Fruit fly (Drosophila melanogaster) whole organism, pupa: Measurements from ENCODE around the gene Pstk.
A peak's percentile ranks its signal among the peaks of the same experiment; 100 is the strongest.

Source experiments
- CG10348 ChIP-seq: fragments of 200-800 bp; sonication (Bioruptor generic); IDR thresholded peaks from 2 replicates; pipeline ENCODE4 v1.3.6; 2022; ENCODE audit warnings: missing biosample characterization, missing genetic modification characterization
- CG12605 ChIP-seq: fragments of 200-800 bp; sonication (Bioruptor generic); IDR thresholded peaks from 2 replicates; pipeline ENCODE4 v1.3.6; 2022; ENCODE audit warnings: missing biosample characterization, missing genetic modification characterization
- CG13204 ChIP-seq: fragments of 200-800 bp; sonication (Bioruptor generic); optimal IDR thresholded peaks from 2 replicates; lab custom pipeline; 2018; ENCODE audit warnings: missing biosample characterization, mild to moderate bottlenecking, missing genetic modification characterization, moderate library complexity
- CG14655 ChIP-seq: fragments of 200-800 bp; sonication (Bioruptor generic); optimal IDR thresholded peaks from 3 replicates; lab custom pipeline; 2017; ENCODE audit warnings: mild to moderate bottlenecking, missing biosample characterization, missing genetic modification reagents, missing genetic modification characterization
- CG15710 ChIP-seq: fragments of 200-800 bp; sonication (Bioruptor generic); optimal IDR thresholded peaks from 2 replicates; lab custom pipeline; 2018; ENCODE audit warnings: missing biosample characterization, mild to moderate bottlenecking, missing genetic modification characterization, moderate library complexity
- CG17806 ChIP-seq: fragments of 200-800 bp; sonication (Bioruptor generic); optimal IDR thresholded peaks from 2 replicates; lab custom pipeline; 2018; ENCODE audit warnings: missing biosample characterization, mild to moderate bottlenecking, missing genetic modification characterization, moderate library complexity
- CG32121 ChIP-seq: fragments of 200-800 bp; sonication (Bioruptor generic); IDR thresholded peaks from 2 replicates; pipeline ENCODE4 v1.3.6; 2022; ENCODE audit warnings: missing biosample characterization, missing genetic modification characterization
- CG34367 ChIP-seq: fragments of 200-800 bp; sonication (Bioruptor generic); optimal IDR thresholded peaks from 2 replicates; lab custom pipeline; 2018; ENCODE audit warnings: missing biosample characterization, mild to moderate bottlenecking, missing genetic modification characterization
- CG4496 ChIP-seq: fragments of 200-800 bp; sonication (Bioruptor generic); IDR thresholded peaks from 3 replicates; pipeline ENCODE4 v1.3.6; 2022; ENCODE audit warnings: missing biosample characterization, missing genetic modification characterization
- CG8159 ChIP-seq: fragments of 200-800 bp; sonication (Bioruptor generic); optimal IDR thresholded peaks from 3 replicates; lab custom pipeline; 2018; ENCODE audit warnings: missing biosample characterization, mild to moderate bottlenecking, missing genetic modification characterization, moderate library complexity
- CG8301 ChIP-seq: fragments of 200-800 bp; sonication (Bioruptor generic); optimal IDR thresholded peaks from 2 replicates; lab custom pipeline; 2018; ENCODE audit warnings: missing biosample characterization, mild to moderate bottlenecking, missing genetic modification characterization
- CG9948 ChIP-seq: fragments of 200-800 bp; sonication (Bioruptor generic); optimal IDR thresholded peaks from 2 replicates; lab custom pipeline; 2018; ENCODE audit warnings: missing biosample characterization, mild to moderate bottlenecking, missing genetic modification characterization, moderate library complexity
- D1 ChIP-seq: fragments of 200-800 bp; sonication (Bioruptor generic); optimal IDR thresholded peaks from 2 replicates; lab custom pipeline; 2018; ENCODE audit warnings: missing biosample characterization, mild to moderate bottlenecking, missing genetic modification characterization, moderate library complexity
- EcR ChIP-seq: fragments of 200-800 bp; sonication (Bioruptor generic); optimal IDR thresholded peaks from 3 replicates; lab custom pipeline; 2019; ENCODE audit warnings: missing biosample characterization, missing genetic modification characterization, mild to moderate bottlenecking, moderate library complexity, missing genetic modification reagents
- Ets98B ChIP-seq: fragments of 200-800 bp; sonication (Bioruptor generic); IDR thresholded peaks from 2 replicates; pipeline ENCODE4 v1.3.6; 2022; ENCODE audit warnings: missing biosample characterization, missing genetic modification characterization
- Pif1A ChIP-seq: fragments of 200-800 bp; sonication (Bioruptor generic); optimal IDR thresholded peaks from 3 replicates; lab custom pipeline; 2016; ENCODE audit warnings: missing biosample characterization, missing genetic modification characterization
- Pif1B ChIP-seq: fragments of 200-800 bp; sonication (Bioruptor generic); optimal IDR thresholded peaks from 3 replicates; lab custom pipeline; 2016; ENCODE audit warnings: missing biosample characterization, missing genetic modification characterization
- Snoo ChIP-seq: fragments of 200-800 bp; sonication (Bioruptor generic); optimal IDR thresholded peaks from 3 replicates; lab custom pipeline; 2017; ENCODE audit warnings: missing biosample characterization, mild to moderate bottlenecking, missing genetic modification characterization, inconsistent platforms
- fd96Ca ChIP-seq: fragments of 200-800 bp; sonication (Bioruptor generic); IDR thresholded peaks from 3 replicates; pipeline ENCODE4 v1.3.6; 2022; ENCODE audit warnings: missing biosample characterization, missing genetic modification characterization
- gl ChIP-seq: fragments of 200-800 bp; sonication (Bioruptor generic); optimal IDR thresholded peaks from 2 replicates; lab custom pipeline; 2018; ENCODE audit warnings: missing biosample characterization, mild to moderate bottlenecking, missing genetic modification characterization
- rn ChIP-seq: fragments of 200-800 bp; sonication (Bioruptor generic); IDR thresholded peaks from 2 replicates; pipeline ENCODE4 v1.3.6; 2022; ENCODE audit warnings: missing biosample characterization, missing genetic modification characterization

Gene Pstk

DNA sequence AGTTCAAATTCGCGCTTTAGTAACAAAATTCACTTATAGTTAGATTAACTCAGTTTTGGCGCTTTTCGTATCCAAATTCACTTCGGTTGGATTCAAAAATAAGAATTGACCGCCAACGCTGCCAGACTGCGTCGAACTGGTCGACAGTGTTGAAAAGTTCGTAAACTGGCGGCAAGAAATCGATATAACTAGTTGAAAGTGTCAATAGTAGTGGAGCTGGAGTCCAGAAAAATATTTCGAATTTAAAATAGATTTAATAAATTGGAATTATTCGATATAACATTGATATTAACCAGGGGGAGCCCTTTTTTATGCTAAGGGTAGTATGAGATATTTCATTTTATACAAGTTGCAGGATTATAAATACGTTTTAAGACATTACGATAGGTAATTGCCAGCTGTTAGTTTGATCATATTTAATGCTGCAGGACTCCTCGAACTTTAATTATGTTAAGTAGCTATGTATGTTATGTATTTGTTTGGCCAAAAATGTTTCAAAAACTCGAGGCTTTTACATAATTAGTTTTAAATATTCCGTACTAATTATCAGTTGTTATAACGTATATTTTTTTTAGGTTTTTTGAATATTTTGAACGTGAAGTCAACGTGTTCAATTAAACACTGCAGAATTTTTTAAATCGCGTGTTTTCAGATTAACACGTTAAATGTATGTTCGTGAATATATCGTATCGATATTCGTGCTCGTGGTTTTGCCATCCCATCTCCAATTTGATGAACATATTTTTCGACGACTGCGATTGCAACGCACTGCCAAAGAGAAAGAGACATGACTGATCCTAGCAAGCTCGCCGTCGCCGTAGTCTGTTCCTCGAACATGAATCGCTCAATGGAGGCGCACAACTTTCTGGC is 45.8 kb upstream of the Pstk start, which contains the start of the genes CG14223 and Ssu72:
TSS of gene CG14223 (minus strand) at position 113 of the 870 bp plus-strand sequence.
TSS of gene Ssu72 (plus strand) at position 703 of the 870 bp plus-strand sequence.
- TF ChIP-seq CG13204 (GFP tag; lab: Kevin White, UChicago) (no peak), Pif1A (GFP tag; lab: Kevin White, UChicago) (no peak), CG17806 (tag; lab: Kevin White, UChicago) (no peak), CG8159 (tag; lab: Kevin White, UChicago) (no peak), CG34367 (no peak), CG12605 (GFP tag; lab: Robert Waterston, UW) (no peak), Snoo (tag; lab: Kevin White, UChicago) (no peak), Ets98B (GFP tag; lab: Robert Waterston, UW) (no peak), rn (GFP tag; lab: Robert Waterston, UW) (no peak), CG4496 (GFP tag; lab: Robert Waterston, UW) (no peak), CG8301 (tag; lab: Kevin White, UChicago) (no peak), CG14655 (GFP tag; lab: Kevin White, UChicago) (no peak), gl (no peak), D1 (tag; lab: Kevin White, UChicago) (no peak), fd96Ca (GFP tag; lab: Robert Waterston, UW) (no peak)

DNA sequence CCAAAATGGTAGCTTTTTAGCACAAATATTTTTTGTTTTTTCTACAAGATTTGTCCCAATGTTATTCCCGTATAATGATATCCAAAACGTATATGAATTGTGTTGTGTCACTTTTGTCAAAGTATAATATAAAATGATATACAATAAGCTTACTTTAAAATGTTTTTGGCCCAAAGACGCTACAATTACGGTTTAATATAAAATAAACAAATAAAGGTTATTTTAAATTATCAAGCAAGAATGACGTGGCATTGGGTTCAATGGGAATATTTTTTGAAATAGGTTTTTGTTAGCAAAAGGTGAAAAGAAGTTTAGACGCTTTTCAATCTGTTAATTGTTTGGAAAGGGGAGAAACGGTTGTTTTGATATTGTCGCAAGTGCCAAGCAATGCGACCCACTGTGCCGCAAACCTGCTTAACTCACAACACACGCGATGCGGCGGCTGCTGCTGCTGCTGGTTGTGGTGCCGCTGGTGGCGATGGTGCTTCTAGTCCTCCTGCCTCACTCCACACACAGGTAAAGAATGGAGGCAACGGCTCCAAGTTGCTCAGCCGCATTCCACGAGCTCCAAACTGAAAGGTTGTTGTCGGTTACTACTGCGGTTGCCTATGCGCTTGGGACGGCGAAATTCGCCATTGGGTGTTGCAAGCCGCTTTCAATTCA is 45.0 kb upstream of the Pstk start:
- TF ChIP-seq CG34367 (peak; percentile 22), EcR (GFP tag; lab: Kevin White, UChicago) (peak; percentile 72), CG32121 (GFP tag; lab: Robert Waterston, UW) (no peak), Pif1A (GFP tag; lab: Kevin White, UChicago) (peak; percentile 16), CG8159 (tag; lab: Kevin White, UChicago) (peak; percentile 72), CG4496 (GFP tag; lab: Robert Waterston, UW) (no peak), rn (GFP tag; lab: Robert Waterston, UW) (no peak), CG13204 (GFP tag; lab: Kevin White, UChicago) (peak; percentile 25), Snoo (tag; lab: Kevin White, UChicago) (peak; percentile 53), CG17806 (tag; lab: Kevin White, UChicago) (peak; percentile 15), CG10348 (GFP tag; lab: Robert Waterston, UW) (no peak), Pif1B (peak; percentile 51), fd96Ca (GFP tag; lab: Robert Waterston, UW) (no peak), Ets98B (GFP tag; lab: Robert Waterston, UW) (no peak), CG9948 (tag; lab: Kevin White, UChicago) (peak; percentile 48), CG8301 (tag; lab: Kevin White, UChicago) (peak; percentile 52), CG14655 (GFP tag; lab: Kevin White, UChicago) (no peak), gl (no peak), D1 (tag; lab: Kevin White, UChicago) (no peak), CG15710 (peak; percentile 54), CG12605 (GFP tag; lab: Robert Waterston, UW) (no peak)

DNA sequence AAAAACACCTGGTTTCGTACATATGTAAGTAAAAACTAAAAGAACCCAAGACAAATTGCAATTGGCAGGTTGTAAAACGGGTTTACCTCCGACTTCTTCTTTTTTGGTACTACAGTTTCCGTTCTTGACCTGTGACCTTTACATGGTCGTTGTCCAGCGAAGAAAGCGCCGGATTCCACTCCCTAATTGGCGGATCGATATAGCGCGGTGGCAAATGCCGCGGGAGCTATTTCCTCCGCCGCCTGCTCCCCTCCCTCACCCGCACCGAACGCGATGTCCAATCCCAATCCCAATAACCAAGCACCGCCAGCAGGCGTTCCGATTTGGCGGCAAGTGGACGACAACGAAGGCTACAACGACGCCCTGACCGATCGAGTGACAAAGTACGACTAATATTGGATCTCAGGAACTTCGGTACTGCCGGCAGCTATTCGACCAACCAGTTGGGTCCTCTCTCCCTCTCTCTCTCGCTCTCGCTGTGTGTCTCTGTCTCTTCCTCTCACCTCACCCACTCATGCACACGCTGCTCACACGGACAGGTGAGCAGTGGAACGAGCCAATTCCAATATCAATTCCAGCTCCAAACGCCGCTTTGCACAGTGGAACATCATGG is 44.4 kb upstream of the Pstk start:
- no peak for TF ChIP-seq Pif1A (GFP tag; lab: Kevin White, UChicago)
- peak; percentile 27 for TF ChIP-seq CG13204 (GFP tag; lab: Kevin White, UChicago)
- peak; percentile 61 for TF ChIP-seq CG4496 (GFP tag; lab: Robert Waterston, UW)
- TF ChIP-seq EcR (GFP tag; lab: Kevin White, UChicago) = peak; percentile 41
- TF ChIP-seq CG15710 = no peak
- peak; percentile 48; the same call in 1 of the 2 replicates for TF ChIP-seq CG32121 (GFP tag; lab: Robert Waterston, UW)
- no peak for TF ChIP-seq gl
- peak; percentile 45; the same call in 1 of the 3 replicates for TF ChIP-seq fd96Ca (GFP tag; lab: Robert Waterston, UW)
- no peak for TF ChIP-seq rn (GFP tag; lab: Robert Waterston, UW)
- TF ChIP-seq D1 (tag; lab: Kevin White, UChicago) = no peak
- TF ChIP-seq Ets98B (GFP tag; lab: Robert Waterston, UW) = peak; percentile 42; the same call in 1 of the 2 replicates
- TF ChIP-seq CG8159 (tag; lab: Kevin White, UChicago) = no peak

DNA sequence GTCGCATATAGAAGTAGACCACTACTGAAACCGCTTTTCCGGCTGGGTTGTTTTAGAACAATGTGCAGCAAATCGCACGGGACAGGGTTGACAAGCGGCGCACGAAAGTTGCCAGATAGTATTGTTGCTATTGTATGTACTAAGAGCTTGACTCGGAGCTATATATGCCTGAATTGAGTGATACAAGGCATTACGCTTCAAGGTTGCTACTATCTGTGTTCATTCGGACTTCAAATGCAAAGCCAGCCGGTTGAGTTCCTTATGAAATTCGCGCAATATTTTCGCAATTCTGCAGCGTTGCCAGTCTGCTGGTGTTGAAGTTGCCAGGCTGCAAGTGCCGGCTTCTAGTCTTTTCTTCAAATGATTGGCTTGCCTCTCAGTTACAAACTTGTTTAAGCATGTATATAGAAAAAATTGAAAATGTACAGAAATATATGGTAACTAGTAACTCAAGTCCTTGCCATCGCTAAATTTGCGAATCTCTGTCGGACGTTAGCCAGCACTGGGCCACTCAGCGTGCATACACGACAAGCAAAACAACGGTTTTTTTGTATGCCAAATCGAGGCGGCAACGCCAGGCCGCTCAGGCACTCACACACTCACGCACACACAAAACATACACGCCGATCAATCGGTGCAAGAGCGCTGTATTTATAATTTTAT is 33.6 kb upstream of the Pstk start, which contains the start of the genes Ranbp21 and Elys:
TSS of gene Ranbp21 (minus strand) at position 513 of the 663 bp plus-strand sequence.
TSS of gene Elys (plus strand) at position 549 of the 663 bp plus-strand sequence.
- TF ChIP-seq CG17806 (tag; lab: Kevin White, UChicago) (no peak), fd96Ca (GFP tag; lab: Robert Waterston, UW) (peak; percentile 57; the same call in 2 of the 3 replicates), CG13204 (GFP tag; lab: Kevin White, UChicago) (no peak), CG10348 (GFP tag; lab: Robert Waterston, UW) (no peak), CG12605 (GFP tag; lab: Robert Waterston, UW) (no peak), Ets98B (GFP tag; lab: Robert Waterston, UW) (no peak), CG8159 (tag; lab: Kevin White, UChicago) (no peak), CG4496 (GFP tag; lab: Robert Waterston, UW) (peak; percentile 67), CG15710 (peak; percentile 39), EcR (GFP tag; lab: Kevin White, UChicago) (no peak), CG34367 (no peak), D1 (tag; lab: Kevin White, UChicago) (no peak), rn (GFP tag; lab: Robert Waterston, UW) (no peak), Pif1B (no peak), gl (no peak), CG9948 (tag; lab: Kevin White, UChicago) (no peak), CG8301 (tag; lab: Kevin White, UChicago) (no peak)
